Fruit fly (Drosophila melanogaster) whole organism, wandering third instar larva: ENCODE measurements around the gene Rab26.

Experiments used
- Abd-B ChIP-seq: fragments of >200 bp; optimal IDR thresholded peaks from 2 replicates; lab custom pipeline; 2017; ENCODE audit warnings: missing biosample characterization, missing genetic modification characterization
- CG32264 ChIP-seq: fragments of 200-800 bp; sonication (Bioruptor generic); optimal IDR thresholded peaks from 2 replicates; lab custom pipeline; 2016; ENCODE audit warnings: missing biosample characterization, missing genetic modification characterization
- CG9705 ChIP-seq: fragments of 200-800 bp; sonication (Bioruptor generic); optimal IDR thresholded peaks from 2 replicates; lab custom pipeline; 2018; ENCODE audit warnings: missing biosample characterization, mild to moderate bottlenecking, missing genetic modification characterization
- CrebA ChIP-seq: fragments of 200-800 bp; sonication (Bioruptor generic); optimal IDR thresholded peaks from 2 replicates; lab custom pipeline; 2016; ENCODE audit warnings: missing biosample characterization, mild to moderate bottlenecking, missing genetic modification characterization, borderline replicate concordance
- Dfd ChIP-seq: fragments of >200 bp; optimal IDR thresholded peaks from 2 replicates; lab custom pipeline; 2017; ENCODE audit warnings: missing biosample characterization, missing genetic modification characterization
- Dif ChIP-seq: fragments of 200-275, 200-300 bp; sonication (Bioruptor generic); optimal IDR thresholded peaks from 2 replicates; lab custom pipeline; 2018; ENCODE audit warnings: missing biosample characterization, missing genetic modification characterization; ENCODE audit not compliant: partially characterized antibody
- GATAd ChIP-seq: sonication (Bioruptor generic); optimal IDR thresholded peaks from 2 replicates; lab custom pipeline; 2016; ENCODE audit warnings: missing biosample characterization, missing genetic modification characterization
- HLH106 ChIP-seq: fragments of 200-800 bp; optimal IDR thresholded peaks from 3 replicates; lab custom pipeline; 2019; ENCODE audit warnings: missing biosample characterization, mild to moderate bottlenecking, missing genetic modification characterization, moderate library complexity
- Hnf4 ChIP-seq: fragments of 200-800 bp; sonication (Bioruptor generic); optimal IDR thresholded peaks from 2 replicates; lab custom pipeline; 2016; ENCODE audit warnings: missing biosample characterization, mild to moderate bottlenecking, missing genetic modification characterization
- Hr78 ChIP-seq: fragments of >200 bp; optimal IDR thresholded peaks from 2 replicates; lab custom pipeline; 2017; ENCODE audit warnings: missing biosample characterization, missing genetic modification characterization
- Hr83 ChIP-seq: fragments of 200-300 bp; sonication (Bioruptor generic); optimal IDR thresholded peaks from 2 replicates; lab custom pipeline; 2016; ENCODE audit warnings: missing biosample characterization, mild to moderate bottlenecking, missing genetic modification characterization, moderate library complexity; ENCODE audit not compliant: poor library complexity, severe bottlenecking
- Jra ChIP-seq: sonication (Bioruptor generic); optimal IDR thresholded peaks from 2 replicates; lab custom pipeline; 2016; ENCODE audit warnings: missing biosample characterization, missing genetic modification characterization
- Mio ChIP-seq: sonication (Bioruptor generic); optimal IDR thresholded peaks from 2 replicates; lab custom pipeline; 2016; ENCODE audit warnings: missing biosample characterization, missing genetic modification characterization
- Myc ChIP-seq: fragments of >200 bp; optimal IDR thresholded peaks from 2 replicates; lab custom pipeline; 2017
- N ChIP-seq: fragments of >200 bp; optimal IDR thresholded peaks from 2 replicates; lab custom pipeline; 2018; ENCODE audit warnings: missing biosample characterization, missing external identifiers, missing genetic modification characterization
- OdsH ChIP-seq: fragments of 200-800 bp; sonication (Bioruptor generic); optimal IDR thresholded peaks from 2 replicates; lab custom pipeline; 2016; ENCODE audit warnings: missing biosample characterization, mild to moderate bottlenecking, missing genetic modification characterization
- Rel ChIP-seq, 2 experiments: fragments of 200-800 bp; sonication (Bioruptor generic) in 1 of 2; optimal IDR thresholded peaks; 2 replicates in 1 of 2; 3 replicates in 1 of 2; lab custom pipeline; 2016 to 2019; ENCODE audit warnings: mild to moderate bottlenecking in 2 of 2, missing biosample characterization in 2 of 2, missing genetic modification characterization in 2 of 2, moderate library complexity in 1 of 2
- Sp1 ChIP-seq: fragments of 200-800 bp; sonication (Bioruptor generic); optimal IDR thresholded peaks from 3 replicates; lab custom pipeline; 2019; ENCODE audit warnings: missing biosample characterization, mild to moderate bottlenecking, missing genetic modification characterization, moderate library complexity
- Vsx2 ChIP-seq: fragments of 200-300, 225-300 bp; sonication (Bioruptor generic); optimal IDR thresholded peaks from 2 replicates; lab custom pipeline; 2018; ENCODE audit warnings: missing biosample characterization, missing genetic modification characterization; ENCODE audit not compliant: partially characterized antibody
- br ChIP-seq: fragments of 200-800 bp; sonication (Bioruptor generic); optimal IDR thresholded peaks from 2 replicates; lab custom pipeline; 2016; ENCODE audit warnings: missing biosample characterization, missing genetic modification characterization
- brk ChIP-seq: fragments of 200-800 bp; sonication (Bioruptor generic); optimal IDR thresholded peaks from 2 replicates; lab custom pipeline; 2016; ENCODE audit warnings: missing biosample characterization, mild to moderate bottlenecking, missing genetic modification characterization
- dl ChIP-seq, 2 experiments: fragments of 175-275, 200-275 bp in 1 of 2; fragments of 200-275 bp in 1 of 2; sonication (Bioruptor generic); optimal IDR thresholded peaks; lab custom pipeline; 2018; ENCODE audit warnings: mild to moderate bottlenecking in 2 of 2, missing biosample characterization in 2 of 2, missing genetic modification characterization in 2 of 2, moderate library complexity in 2 of 2; ENCODE audit not compliant: partially characterized antibody in 2 of 2, insufficient read depth in 1 of 2
- dmrt93B ChIP-seq: fragments of 200-800 bp; sonication (Bioruptor generic); optimal IDR thresholded peaks from 2 replicates; lab custom pipeline; 2018; ENCODE audit warnings: missing biosample characterization, mild to moderate bottlenecking, missing genetic modification characterization
- dsf ChIP-seq: sonication (Bioruptor generic); optimal IDR thresholded peaks from 2 replicates; lab custom pipeline; 2016; ENCODE audit warnings: missing biosample characterization, missing genetic modification characterization, borderline replicate concordance
- ey ChIP-seq: fragments of 200-800 bp; sonication (Bioruptor generic); optimal IDR thresholded peaks from 2 replicates; lab custom pipeline; 2016; ENCODE audit warnings: missing biosample characterization, missing genetic modification characterization
- foxo ChIP-seq, 2 experiments: fragments of 200-800 bp; sonication (Bioruptor generic); optimal IDR thresholded peaks; 2 replicates in 1 of 2; 3 replicates in 1 of 2; lab custom pipeline; 2016 to 2017; ENCODE audit warnings: missing biosample characterization in 2 of 2, missing genetic modification characterization in 2 of 2
- fru ChIP-seq: fragments of 200-800 bp; sonication (Bioruptor generic); optimal IDR thresholded peaks from 3 replicates; lab custom pipeline; 2016; ENCODE audit warnings: missing biosample characterization, mild to moderate bottlenecking, missing genetic modification characterization
- h ChIP-seq: fragments of 200-800 bp; sonication (Bioruptor generic); optimal IDR thresholded peaks from 3 replicates; lab custom pipeline; 2016; ENCODE audit warnings: missing biosample characterization, mild to moderate bottlenecking, missing genetic modification characterization
- jim ChIP-seq: fragments of 175-275, 200-325 bp; sonication (Bioruptor generic); optimal IDR thresholded peaks from 2 replicates; lab custom pipeline; 2016; ENCODE audit warnings: missing biosample characterization, mild to moderate bottlenecking, missing genetic modification characterization
- lola ChIP-seq: fragments of >200 bp; optimal IDR thresholded peaks from 2 replicates; lab custom pipeline; 2017; ENCODE audit warnings: missing biosample characterization, missing genetic modification characterization
- pan ChIP-seq: fragments of >200 bp; optimal IDR thresholded peaks from 2 replicates; lab custom pipeline; 2017
- psq ChIP-seq: fragments of 200-800 bp; sonication (Bioruptor generic); optimal IDR thresholded peaks from 3 replicates; lab custom pipeline; 2017; ENCODE audit warnings: missing biosample characterization, mild to moderate bottlenecking, missing genetic modification characterization, moderate library complexity
- rgr ChIP-seq: fragments of 200-800 bp; sonication (Bioruptor generic); optimal IDR thresholded peaks from 3 replicates; lab custom pipeline; 2016; ENCODE audit warnings: missing biosample characterization, mild to moderate bottlenecking, missing genetic modification characterization
- sage ChIP-seq: fragments of 200-800 bp; sonication (Bioruptor generic); optimal IDR thresholded peaks from 2 replicates; lab custom pipeline; 2016; ENCODE audit warnings: missing biosample characterization, mild to moderate bottlenecking, missing genetic modification characterization
- sv ChIP-seq: fragments of 200-800 bp; sonication (Bioruptor generic); optimal IDR thresholded peaks from 3 replicates; lab custom pipeline; 2016; ENCODE audit warnings: missing biosample characterization, missing genetic modification characterization
- tai ChIP-seq: sonication (Bioruptor generic); optimal IDR thresholded peaks from 2 replicates; lab custom pipeline; 2016; ENCODE audit warnings: missing biosample characterization, missing genetic modification characterization
- usp ChIP-seq: fragments of >200 bp; optimal IDR thresholded peaks from 2 replicates; lab custom pipeline; 2017; ENCODE audit warnings: missing biosample characterization, missing genetic modification characterization
- woc ChIP-seq: sonication (Bioruptor generic); optimal IDR thresholded peaks from 2 replicates; lab custom pipeline; 2016; ENCODE audit warnings: missing biosample characterization, mild to moderate bottlenecking, missing genetic modification characterization

The Rab26 gene

dm6 chr3L:21381746-21382145, 63.2 kb downstream of the Rab26 start:
- TF ChIP-seq fru (GFP tag; lab: Kevin White, UChicago) = no peak
- TF ChIP-seq Dif (GFP tag; lab: Kevin White, UChicago) = peak; percentile 47
- no peak for TF ChIP-seq rgr (GFP tag; lab: Kevin White, UChicago)
- no peak for TF ChIP-seq Dfd (GFP tag; lab: Kevin White, UChicago)
- TF ChIP-seq woc (GFP tag; lab: Kevin White, UChicago) = no peak
- peak; percentile 40 to 54 for TF ChIP-seq dl (GFP tag; optimal IDR thresholded peaks at IDR 0.05; lab: Kevin White, UChicago; ENCODE audit: insufficient read depth in 1 of 2, partially characterized antibody in 2 of 2)
- no peak for TF ChIP-seq OdsH
- TF ChIP-seq Rel (GFP tag; optimal IDR thresholded peaks at IDR 0.05; lab: Kevin White, UChicago) = no peak
- TF ChIP-seq Rel (tag; optimal IDR thresholded peaks at IDR 0.05; lab: Kevin White, UChicago) = no peak
- TF ChIP-seq dmrt93B = no peak
- no peak for TF ChIP-seq br (GFP tag; lab: Kevin White, UChicago)
- TF ChIP-seq Jra (GFP tag; lab: Kevin White, UChicago) = no peak
- TF ChIP-seq psq (GFP tag; lab: Kevin White, UChicago) = no peak

dm6 chr3L:21382158-21382610, 63.6 kb downstream of the Rab26 start, which contains the start of gene rgn:
rgn (plus strand) TSS chr3L:21382501.
- TF ChIP-seq br (GFP tag; lab: Kevin White, UChicago) = peak; percentile 29
- TF ChIP-seq dsf = no peak
- TF ChIP-seq CrebA (GFP tag; lab: Kevin White, UChicago) = no peak
- peak; percentile 86 for TF ChIP-seq psq (GFP tag; lab: Kevin White, UChicago)
- TF ChIP-seq Abd-B (GFP tag; lab: Kevin White, UChicago) = no peak
- TF ChIP-seq jim = no peak
- TF ChIP-seq Hnf4 (GFP tag; lab: Kevin White, UChicago) = peak; percentile 68
- no peak for TF ChIP-seq GATAd (GFP tag; lab: Kevin White, UChicago)
- TF ChIP-seq fru (GFP tag; lab: Kevin White, UChicago) = peak; percentile 71
- peak; percentile 67 for TF ChIP-seq Dif (GFP tag; lab: Kevin White, UChicago)
- no peak for TF ChIP-seq Myc (lab: Kevin White, UChicago)
- peak; percentile 72 for TF ChIP-seq dmrt93B
- TF ChIP-seq lola (GFP tag; lab: Kevin White, UChicago) = no peak
- peak; percentile 6 for TF ChIP-seq CG32264
- no peak for TF ChIP-seq tai (GFP tag; lab: Kevin White, UChicago)
- peak; percentile 26 for TF ChIP-seq Vsx2 (GFP tag; lab: Kevin White, UChicago)
- TF ChIP-seq ey (GFP tag; lab: Kevin White, UChicago) = peak; percentile 66
- peak; percentile 3 for TF ChIP-seq brk (GFP tag; lab: Kevin White, UChicago)
- TF ChIP-seq pan (lab: Kevin White, UChicago) = no peak
- no peak for TF ChIP-seq sage (GFP tag; lab: Kevin White, UChicago)
- peak; percentile 84 for TF ChIP-seq HLH106 (tag; lab: Kevin White, UChicago)
- peak; percentile 59 for TF ChIP-seq CG9705 (GFP tag; lab: Kevin White, UChicago)
- peak; percentile 6 to 8 for TF ChIP-seq dl (GFP tag; optimal IDR thresholded peaks at IDR 0.05; lab: Kevin White, UChicago; ENCODE audit: insufficient read depth in 1 of 2, partially characterized antibody in 2 of 2)
- no peak for TF ChIP-seq Rel (GFP tag; optimal IDR thresholded peaks at IDR 0.05; lab: Kevin White, UChicago)
- TF ChIP-seq Rel (tag; optimal IDR thresholded peaks at IDR 0.05; lab: Kevin White, UChicago) = peak; percentile 1
- TF ChIP-seq usp (GFP tag; lab: Kevin White, UChicago) = no peak
- TF ChIP-seq Hr83 = peak; percentile 53
- TF ChIP-seq sv = no peak
- TF ChIP-seq Hr78 (GFP tag; lab: Kevin White, UChicago) = no peak
- TF ChIP-seq Jra (GFP tag; lab: Kevin White, UChicago) = peak; percentile 8
- no peak for TF ChIP-seq Mio
- TF ChIP-seq rgr (GFP tag; lab: Kevin White, UChicago) = peak; percentile 83
- no peak for TF ChIP-seq N
- peak in 1 of 2 experiments; percentile 86 for TF ChIP-seq foxo (GFP tag; optimal IDR thresholded peaks at IDR 0.05; lab: Kevin White, UChicago)
- TF ChIP-seq Dfd (GFP tag; lab: Kevin White, UChicago) = no peak
- TF ChIP-seq woc (GFP tag; lab: Kevin White, UChicago) = peak; percentile 65
- TF ChIP-seq h (GFP tag; lab: Kevin White, UChicago) = peak; percentile 64
- TF ChIP-seq Sp1 = peak; percentile 88
- TF ChIP-seq OdsH = peak; percentile 81
